Fruit fly (Drosophila melanogaster): Measurements from ENCODE around the gene Elo68beta.

The Elo68beta gene

DNA sequence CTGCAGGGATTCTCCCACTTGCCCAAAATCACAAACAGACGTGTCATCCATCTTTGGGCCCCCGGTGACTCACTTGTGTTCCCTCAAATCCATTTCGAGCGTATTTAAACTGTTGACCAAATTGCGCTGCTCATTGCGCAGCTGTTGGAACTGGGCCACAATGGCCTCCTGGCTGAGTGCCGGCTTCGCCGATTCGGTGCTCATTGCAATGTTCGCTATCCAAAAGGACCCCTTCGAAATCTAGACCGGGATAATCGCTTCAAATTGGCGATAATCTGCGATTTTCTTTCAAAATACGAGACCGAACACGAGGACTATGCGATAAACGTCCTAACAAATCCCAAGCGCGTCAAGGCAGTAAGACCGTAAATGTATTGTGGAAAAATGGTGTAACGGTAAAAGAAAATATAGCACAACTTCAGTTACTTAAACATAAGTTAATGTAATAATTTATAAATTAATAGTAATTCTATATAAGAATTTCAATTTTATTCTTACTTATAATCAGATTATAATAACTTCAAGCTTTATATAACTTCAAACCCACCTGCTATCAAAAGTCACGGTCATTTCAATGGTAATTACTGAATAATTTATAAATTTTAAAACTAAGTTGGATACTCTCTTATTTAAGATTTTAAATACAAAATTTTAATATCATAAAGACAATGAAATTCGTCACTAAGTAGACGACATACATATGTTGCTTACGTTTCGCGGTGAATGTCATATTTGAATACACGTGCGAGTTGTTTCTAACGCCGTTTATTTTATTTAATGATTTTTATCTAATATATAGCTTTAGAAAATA, 27.2 kb downstream of the Elo68beta start, which contains the start of the genes Pfdn2 and Noc1 (continued):
- TF ChIP-seq jigr1 (GFP tag; IDR thresholded peaks at IDR 0.05) (0 out of 3 replicates have a peak, but pooled peaks have one; percentile 27), CG34376 (GFP tag; optimal IDR thresholded peaks at IDR 0.05) (no peak), Dek (tag; optimal IDR thresholded peaks at IDR 0.05) (no peak), Tbp (GFP tag; optimal IDR thresholded peaks at IDR 0.05) (no peak), CG31441 (GFP tag; IDR thresholded peaks at IDR 0.05) (no peak), dm (GFP tag; optimal IDR thresholded peaks at IDR 0.05) (peak; percentile 57), H15 (GFP tag; IDR thresholded peaks at IDR 0.05) (no peak), gfzf (GFP tag; optimal IDR thresholded peaks at IDR 0.05) (peak; percentile 69), zf30C (GFP tag; optimal IDR thresholded peaks at IDR 0.05) (no peak), Antp (GFP tag; optimal IDR thresholded peaks at IDR 0.05) (no peak), lov (optimal IDR thresholded peaks at IDR 0.05) (no peak), lov (GFP tag; IDR thresholded peaks at IDR 0.05) (no peak), unpg (GFP tag; optimal IDR thresholded peaks at IDR 0.05) (no peak), otp (GFP tag; IDR thresholded peaks at IDR 0.05) (no peak), Ssrp (tag; optimal IDR thresholded peaks at IDR 0.05) (peak; percentile 70), mirr (GFP tag; optimal IDR thresholded peaks at IDR 0.05) (no peak), CG10654 (GFP tag; optimal IDR thresholded peaks at IDR 0.05) (peak; percentile 33), rib (GFP tag; IDR thresholded peaks at IDR 0.05) (no peak), CG4328 (GFP tag; optimal IDR thresholded peaks at IDR 0.05) (no peak), wdn (GFP tag; IDR thresholded peaks at IDR 0.05) (peak; percentile 39; the same call in 1 of the 2 replicates), CG1233 (GFP tag; optimal IDR thresholded peaks at IDR 0.05) (no peak), nmo (GFP tag; optimal IDR thresholded peaks at IDR 0.05) (peak; percentile 81), CG11504 (tag; optimal IDR thresholded peaks at IDR 0.05) (no peak), inv (GFP tag; IDR thresholded peaks at IDR 0.05; ENCODE audit: partially characterized antibody) (no peak), tio (GFP tag; optimal IDR thresholded peaks at IDR 0.05) (no peak), trh (GFP tag; optimal IDR thresholded peaks at IDR 0.05) (no peak), gt (GFP tag; IDR thresholded peaks at IDR 0.05) (no peak), dan (GFP tag; IDR thresholded peaks at IDR 0.05) (no peak), CG9609 (GFP tag; optimal IDR thresholded peaks at IDR 0.05) (no peak), zfh2 (GFP tag; optimal IDR thresholded peaks at IDR 0.05) (peak; percentile 27), Ptx1 (GFP tag; IDR thresholded peaks at IDR 0.05) (peak; percentile 57; the same call in 1 of the 2 replicates), CG18262 (tag; optimal IDR thresholded peaks at IDR 0.05) (peak; percentile 66), Meics (GFP tag; optimal IDR thresholded peaks at IDR 0.05) (peak; percentile 100), CG10543 (GFP tag; optimal IDR thresholded peaks at IDR 0.05) (no peak), PHDP (tag; optimal IDR thresholded peaks at IDR 0.05) (no peak), fd96Cb (tag; optimal IDR thresholded peaks at IDR 0.05) (peak; percentile 41), Side (GFP tag; optimal IDR thresholded peaks at IDR 0.05) (no peak), CG12744 (GFP tag; optimal IDR thresholded peaks at IDR 0.05) (no peak), ttk (GFP tag; IDR thresholded peaks at IDR 0.05) (0 out of 2 replicates have a peak, but pooled peaks have one; percentile 27), Hr3 (GFP tag; optimal IDR thresholded peaks at IDR 0.05) (peak; percentile 83), dmrt99B (tag; optimal IDR thresholded peaks at IDR 0.05) (no peak), onecut (GFP tag; IDR thresholded peaks at IDR 0.05) (no peak), tin (GFP tag; optimal IDR thresholded peaks at IDR 0.05) (peak; percentile 23), CG4282 (GFP tag; optimal IDR thresholded peaks at IDR 0.05) (no peak), CG17385 (GFP tag; optimal IDR thresholded peaks at IDR 0.05) (peak; percentile 35), CG31224 (GFP tag; IDR thresholded peaks at IDR 0.05) (peak; percentile 32; the same call in 1 of the 2 replicates), gro (GFP tag; optimal IDR thresholded peaks at IDR 0.05) (no peak), D19A (tag; optimal IDR thresholded peaks at IDR 0.05) (no peak), Pdp1 (GFP tag; optimal IDR thresholded peaks at IDR 0.05) (peak in 1 of 2 experiments; percentile 3), Nf-YA (GFP tag; IDR thresholded peaks at IDR 0.05) (no peak)
